Worm (Caenorhabditis elegans) whole organism, L2 larva: Measurements from ENCODE around the gene K08F9.4.
A peak's percentile ranks its signal among the peaks of the same experiment; 100 is the strongest.
"Not testable (repeated sequence)": the region's sequence is repeated elsewhere in the genome, so short reads cannot be mapped to it uniquely, and the experiment has no call there.

Experiments
- C34F6.9 ChIP-seq: fragments of 150-350 bp; optimal IDR thresholded peaks from 2 replicates; lab custom pipeline; 2014; ENCODE audit warnings: missing biosample characterization, missing genetic modification characterization
- F13H6.1 ChIP-seq: sonication (generic microtip); optimal IDR thresholded peaks from 2 replicates; lab custom pipeline; 2016; ENCODE audit warnings: missing genetic modification characterization, missing compliant biosample characterization
- R02D3.7 ChIP-seq: fragments of 150-350 bp; optimal IDR thresholded peaks from 2 replicates; lab custom pipeline; 2014; ENCODE audit warnings: missing biosample characterization, missing genetic modification characterization
- Y55F3AM.14 ChIP-seq: fragments of 200-800 bp; sonication (Bioruptor generic); optimal IDR thresholded peaks from 2 replicates; lab custom pipeline; 2018; ENCODE audit warnings: mild to moderate bottlenecking, missing genetic modification characterization, missing compliant biosample characterization
- ZK546.5 ChIP-seq: sonication (generic microtip); optimal IDR thresholded peaks from 2 replicates; lab custom pipeline; 2017; ENCODE audit warnings: missing biosample characterization, missing genetic modification characterization
- aly-2 ChIP-seq: fragments of 150-350 bp; optimal IDR thresholded peaks from 2 replicates; lab custom pipeline; 2014; ENCODE audit warnings: missing biosample characterization, missing genetic modification characterization
- ama-1 ChIP-seq: fragments of 150-350 bp; optimal IDR thresholded peaks from 2 replicates; lab custom pipeline; 2018; ENCODE audit warnings: inconsistent platforms
- blmp-1 ChIP-seq: sonication (generic microtip); optimal IDR thresholded peaks from 2 replicates; lab custom pipeline; 2017; ENCODE audit warnings: missing genetic modification characterization, mild to moderate bottlenecking, missing compliant biosample characterization, antibody characterized with exemption, moderate library complexity; ENCODE audit not compliant: insufficient read depth
- ceh-82 ChIP-seq: fragments of 150-350 bp; optimal IDR thresholded peaks from 2 replicates; lab custom pipeline; 2014; ENCODE audit warnings: missing biosample characterization, missing genetic modification characterization
- crh-2 ChIP-seq: sonication (generic microtip); optimal IDR thresholded peaks from 2 replicates; lab custom pipeline; 2017; ENCODE audit warnings: missing biosample characterization, missing genetic modification characterization
- egl-27 ChIP-seq: sonication (generic microtip); optimal IDR thresholded peaks from 3 replicates; lab custom pipeline; 2017; ENCODE audit warnings: missing biosample characterization, missing genetic modification reagents, missing genetic modification characterization
- elt-3 ChIP-seq: sonication (generic microtip); optimal IDR thresholded peaks from 2 replicates; lab custom pipeline; 2017; ENCODE audit warnings: missing biosample characterization, missing genetic modification characterization
- fos-1 ChIP-seq: fragments of 150-350 bp; optimal IDR thresholded peaks from 2 replicates; lab custom pipeline; 2014; ENCODE audit warnings: missing biosample characterization, missing genetic modification characterization
- lin-11 ChIP-seq: fragments of 150-350 bp; sonication (generic microtip); optimal IDR thresholded peaks from 2 replicates; lab custom pipeline; 2014; ENCODE audit warnings: missing biosample characterization, missing genetic modification characterization, inconsistent platforms, mixed read lengths
- lin-13 ChIP-seq: fragments of 150-350 bp; optimal IDR thresholded peaks from 2 replicates; lab custom pipeline; 2014; ENCODE audit warnings: missing biosample characterization, missing genetic modification reagents, missing genetic modification characterization
- lin-39 ChIP-seq: fragments of 150-350 bp; optimal IDR thresholded peaks from 2 replicates; lab custom pipeline; 2014; ENCODE audit warnings: missing biosample characterization, missing genetic modification reagents, missing genetic modification characterization
- lsy-2 ChIP-seq, 2 experiments: fragments of 150-350 bp in 1 of 2; sonication (generic microtip) in 1 of 2; optimal IDR thresholded peaks; 2 replicates each; lab custom pipeline; 2014 to 2017; ENCODE audit warnings: missing biosample characterization in 2 of 2, missing genetic modification characterization in 2 of 2
- mab-5 ChIP-seq: fragments of 150-350 bp; optimal IDR thresholded peaks from 2 replicates; lab custom pipeline; 2014; ENCODE audit warnings: missing biosample characterization, missing genetic modification characterization
- mbf-1 ChIP-seq: sonication (generic microtip); optimal IDR thresholded peaks from 2 replicates; lab custom pipeline; 2017; ENCODE audit warnings: missing biosample characterization, missing genetic modification characterization
- nhr-10 ChIP-seq: sonication (generic microtip); optimal IDR thresholded peaks from 2 replicates; lab custom pipeline; 2017; ENCODE audit warnings: missing biosample characterization, missing genetic modification characterization
- nhr-11 ChIP-seq: fragments of 150-350 bp; optimal IDR thresholded peaks from 2 replicates; lab custom pipeline; 2014; ENCODE audit warnings: missing biosample characterization, missing genetic modification characterization
- nhr-12 ChIP-seq: fragments of 150-350 bp; optimal IDR thresholded peaks from 2 replicates; lab custom pipeline; 2014; ENCODE audit warnings: missing biosample characterization, missing genetic modification characterization
- nhr-129 ChIP-seq: fragments of 150-350 bp; optimal IDR thresholded peaks from 2 replicates; lab custom pipeline; 2014; ENCODE audit warnings: missing biosample characterization, missing genetic modification characterization
- nhr-237 ChIP-seq: fragments of 150-350 bp; optimal IDR thresholded peaks from 2 replicates; lab custom pipeline; 2014; ENCODE audit warnings: missing biosample characterization, missing genetic modification characterization
- nhr-25 ChIP-seq: fragments of 150-350 bp; sonication (generic microtip); optimal IDR thresholded peaks from 3 replicates; lab custom pipeline; 2014; ENCODE audit warnings: missing biosample characterization, missing genetic modification characterization
- nhr-6 ChIP-seq: fragments of 150-350 bp; optimal IDR thresholded peaks from 2 replicates; lab custom pipeline; 2014; ENCODE audit warnings: missing biosample characterization, missing genetic modification characterization
- sem-4 ChIP-seq: fragments of 150-350 bp; optimal IDR thresholded peaks from 2 replicates; lab custom pipeline; 2014; ENCODE audit warnings: missing biosample characterization, missing genetic modification reagents, missing genetic modification characterization
- skn-1 ChIP-seq: sonication (generic microtip); optimal IDR thresholded peaks from 2 replicates; lab custom pipeline; 2017; ENCODE audit warnings: missing biosample characterization, missing genetic modification characterization
- sma-9 ChIP-seq, 2 experiments: fragments of 150-350 bp in 1 of 2; sonication (generic microtip) in 1 of 2; optimal IDR thresholded peaks; 2 replicates each; lab custom pipeline; 2014 to 2016; ENCODE audit warnings: missing genetic modification characterization in 2 of 2, mild to moderate bottlenecking in 1 of 2, missing biosample characterization in 1 of 2, missing compliant biosample characterization in 1 of 2, missing genetic modification reagents in 1 of 2, moderate library complexity in 1 of 2
- snpc-4 ChIP-seq: fragments of 150-350 bp; optimal IDR thresholded peaks from 2 replicates; lab custom pipeline; 2014; ENCODE audit warnings: missing biosample characterization, missing genetic modification characterization
- unc-55 ChIP-seq: fragments of 150-350 bp; sonication (generic microtip); optimal IDR thresholded peaks from 3 replicates; lab custom pipeline; 2014; ENCODE audit warnings: missing biosample characterization, missing genetic modification reagents, missing genetic modification characterization
- zag-1 ChIP-seq: fragments of 150-350 bp; optimal IDR thresholded peaks from 2 replicates; lab custom pipeline; 2014; ENCODE audit warnings: missing biosample characterization, missing genetic modification characterization
- ztf-1 ChIP-seq: fragments of 200-800 bp; sonication (Bioruptor generic); conservative IDR thresholded peaks from 2 replicates; pipeline ENCODE4 v1.3.6; 2022; ENCODE audit warnings: missing genetic modification characterization, missing compliant biosample characterization
- ztf-11 ChIP-seq: sonication (generic microtip); optimal IDR thresholded peaks from 2 replicates; lab custom pipeline; 2017; ENCODE audit warnings: missing biosample characterization, missing genetic modification characterization

K08F9.4 gene

DNA sequence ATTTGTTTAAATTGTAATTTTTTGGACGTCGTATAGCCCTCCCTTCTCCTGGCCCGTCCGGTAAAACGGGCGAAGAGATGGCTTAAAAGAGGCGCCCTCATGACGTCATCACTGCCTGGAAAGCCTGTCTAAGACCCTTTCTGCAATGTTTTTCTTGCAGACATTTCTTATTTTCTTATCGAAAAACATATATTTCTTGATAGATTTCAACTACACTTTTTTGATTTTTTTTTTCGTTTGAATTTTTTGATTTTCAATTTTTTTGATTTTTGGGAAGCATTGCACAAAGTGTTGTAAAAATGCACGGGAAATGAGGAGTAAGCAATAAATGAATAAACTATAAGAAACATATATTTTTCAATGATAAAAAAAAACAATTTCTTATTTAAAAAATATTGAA, 29.8 kb upstream of the K08F9.4 start, which contains the start of gene T01G5.6:
TSS of gene T01G5.6 (minus strand) at position 101 of the 400 bp plus-strand sequence.
- TF ChIP-seq lin-11 (tag; lab: Kevin White, UChicago) (no peak), ztf-11 (no peak), lsy-2 (tag; optimal IDR thresholded peaks at IDR 0.05; lab: Kevin White, UChicago) (no peak)
- TF ChIP-seq, all 48 proteins: peak for 0

DNA sequence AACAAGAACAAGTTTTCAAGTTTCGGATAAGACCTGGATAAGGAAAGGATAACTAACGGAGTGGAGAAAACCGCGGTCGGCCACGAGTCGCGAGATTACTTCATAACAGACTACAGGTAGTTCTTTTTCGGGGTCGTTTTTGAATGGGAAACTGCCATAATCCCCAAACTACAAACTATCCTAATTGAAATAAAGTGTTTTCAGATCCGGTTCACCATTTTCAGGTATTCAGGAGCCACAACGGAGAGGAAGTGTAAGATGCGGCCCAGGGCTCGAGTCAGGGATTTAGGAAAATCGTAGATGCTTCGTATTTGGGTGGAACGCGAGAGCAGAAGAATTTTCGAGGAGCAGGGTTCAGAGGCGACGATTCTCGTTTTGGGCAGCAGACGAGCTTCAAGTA, 27.9 kb upstream of the K08F9.4 start, which contains the start of gene T01G5.8:
TSS of gene T01G5.8 (plus strand) at position 301 of the 400 bp plus-strand sequence.
- TF ChIP-seq ama-1; nhr-6 (tag; lab: Kevin White, UChicago); mbf-1: not testable (repeated sequence)

DNA sequence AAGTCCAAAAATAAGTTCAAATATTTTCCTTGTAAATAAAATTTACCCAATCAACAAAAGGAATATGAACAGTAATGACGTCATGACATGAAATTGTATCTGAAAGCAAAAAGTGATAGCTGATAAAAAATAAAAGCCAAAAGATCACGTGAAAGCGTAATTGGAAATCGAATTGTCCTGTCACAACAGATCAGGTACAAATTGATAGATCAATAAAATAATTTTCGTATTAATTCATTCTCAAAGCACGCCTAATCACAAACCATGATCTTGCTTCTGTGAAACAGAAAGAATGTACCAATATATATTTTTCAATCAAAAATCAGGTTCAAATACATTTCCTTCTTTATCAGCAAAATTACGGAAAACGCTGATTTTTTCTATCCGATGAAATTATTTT, 24.3 kb upstream of the K08F9.4 start, which contains the start of gene flor-1:
TSS of gene flor-1 (minus strand) at position 101 of the 400 bp plus-strand sequence.
- no peak for TF ChIP-seq nhr-129
- TF ChIP-seq sem-4: no peak
- no peak for TF ChIP-seq mbf-1
- TF ChIP-seq nhr-12 (tag; lab: Kevin White, UChicago): no peak
- TF ChIP-seq nhr-10 (tag; lab: Kevin White, UChicago): no peak

DNA sequence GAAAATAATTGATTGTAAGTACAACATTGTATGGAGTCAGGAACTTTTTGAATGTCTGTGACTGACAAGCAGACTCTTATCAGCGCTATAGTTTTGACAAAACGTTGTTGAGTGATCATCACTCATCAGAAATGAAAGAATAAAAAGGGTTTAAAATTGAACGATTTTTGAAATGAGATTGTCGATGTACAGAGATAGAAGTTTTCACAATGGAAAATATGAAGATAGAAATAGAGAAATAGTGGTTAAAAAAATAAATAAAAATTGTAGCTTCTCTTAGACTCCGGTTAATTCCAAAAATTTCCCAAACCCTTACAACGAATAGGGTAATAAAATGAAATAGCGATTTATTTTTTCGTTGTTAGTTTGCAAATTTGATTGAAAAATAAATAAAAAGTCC, 18.7 kb upstream of the K08F9.4 start, which contains the start of gene ugt-30:
TSS of gene ugt-30 (minus strand) at position 101 of the 400 bp plus-strand sequence.
- not testable (repeated sequence) for TF ChIP-seq ZK546.5 (tag; lab: Kevin White, UChicago); nhr-25; mbf-1

- no peak for TF ChIP-seq blmp-1 (tag; lab: Kevin White, UChicago)
- TF ChIP-seq nhr-11 (tag; lab: Kevin White, UChicago): no peak
- no peak for TF ChIP-seq fos-1 (tag; lab: Kevin White, UChicago)
- no peak for TF ChIP-seq Y55F3AM.14 (GFP tag; lab: Kevin White, UChicago)
- TF ChIP-seq lin-13 (GFP tag; lab: Kevin White, UChicago): no peak
- no peak for TF ChIP-seq skn-1 (tag; lab: Kevin White, UChicago)
- no peak for TF ChIP-seq nhr-12 (tag; lab: Kevin White, UChicago)
- no peak for TF ChIP-seq C34F6.9 (tag; lab: Kevin White, UChicago)
Observed at ce11 chrV:15127413-15127812, 16.4 kb upstream of the K08F9.4 start, which contains the start of gene srj-27. TSS of gene srj-27 (minus strand) at chrV:15127513.

DNA sequence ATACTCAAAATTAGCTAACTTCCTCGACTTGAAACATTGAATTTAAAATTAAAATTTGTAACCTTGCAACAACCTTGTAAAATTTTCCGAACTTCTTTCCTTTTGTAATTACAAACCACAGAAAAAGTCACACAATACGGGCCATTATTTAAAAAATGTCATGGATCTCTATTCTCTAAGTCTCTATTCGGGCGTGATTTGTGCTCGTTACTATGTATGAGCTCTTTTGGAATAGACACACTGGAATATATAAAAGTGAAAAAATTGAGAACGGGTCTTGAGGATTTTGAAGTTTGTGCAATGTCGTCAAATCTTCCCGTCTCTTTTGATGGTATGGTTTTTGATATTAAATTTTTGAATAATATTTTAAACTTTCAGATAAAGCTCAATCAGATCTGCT, 15.9 kb upstream of the K08F9.4 start, which contains the start of gene srr-7:
TSS of gene srr-7 (plus strand) at position 301 of the 400 bp plus-strand sequence.
- TF ChIP-seq sem-4 (no peak), zag-1 (tag; lab: Kevin White, UChicago) (no peak)
- TF ChIP-seq, all 48 proteins: peak for 0

ce11 chrV:15132423-15132822, 11.4 kb upstream of the K08F9.4 start, which contains the start of gene str-171:
TSS of gene str-171 (minus strand) at chrV:15132523.
- no peak for TF ChIP-seq aly-2 (tag; lab: Kevin White, UChicago)
- TF ChIP-seq, all 48 proteins: peak for 0

DNA sequence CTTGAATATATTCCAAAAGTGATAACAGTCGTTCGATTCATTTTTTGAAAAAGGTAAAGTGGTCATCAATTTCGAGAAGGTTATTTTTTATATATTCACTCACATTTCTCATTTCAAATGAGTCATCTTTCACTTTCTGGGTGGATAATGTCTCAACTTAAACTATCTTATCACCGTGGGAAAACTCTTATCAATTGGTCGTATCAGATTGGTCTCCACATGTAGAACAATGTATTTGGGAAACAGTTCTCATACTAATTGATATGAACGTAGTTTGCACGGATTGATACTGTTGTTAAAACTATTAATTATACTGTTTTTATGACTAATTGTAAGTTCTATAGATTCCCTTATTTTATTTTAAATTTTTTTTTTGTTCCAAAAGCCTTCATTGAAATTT, 10.0 kb upstream of the K08F9.4 start:
- TF ChIP-seq fos-1 (tag; lab: Kevin White, UChicago) (peak; percentile 85), ZK546.5 (tag; lab: Kevin White, UChicago) (no peak), lin-39 (tag; lab: Kevin White, UChicago) (no peak)
- TF ChIP-seq, all 48 proteins: peak for 1

- TF ChIP-seq mab-5 (tag; lab: Kevin White, UChicago): no peak
- TF ChIP-seq blmp-1 (tag; lab: Kevin White, UChicago): peak; percentile 72
- peak; percentile 3 for TF ChIP-seq sem-4
- TF ChIP-seq snpc-4 (tag; lab: Kevin White, UChicago): peak; percentile 68
- no peak for TF ChIP-seq nhr-237
- peak; percentile 86 for TF ChIP-seq nhr-129
- no peak for TF ChIP-seq ztf-11
- TF ChIP-seq sma-9 (GFP tag; optimal IDR thresholded peaks at IDR 0.05; lab: Kevin White, UChicago): peak; percentile 79
- no peak for TF ChIP-seq sma-9 (tag; optimal IDR thresholded peaks at IDR 0.05; lab: Kevin White, UChicago)
- TF ChIP-seq elt-3 (tag; lab: Kevin White, UChicago): no peak
- TF ChIP-seq nhr-25: no peak
- no peak for TF ChIP-seq ztf-1
- TF ChIP-seq crh-2: peak; percentile 79
- no peak for TF ChIP-seq nhr-6 (tag; lab: Kevin White, UChicago)
- TF ChIP-seq Y55F3AM.14 (GFP tag; lab: Kevin White, UChicago): no peak
- TF ChIP-seq unc-55 (GFP tag; lab: Kevin White, UChicago): peak; percentile 97
- TF ChIP-seq F13H6.1 (tag; lab: Kevin White, UChicago): peak; percentile 56
- TF ChIP-seq skn-1 (tag; lab: Kevin White, UChicago): no peak
- TF ChIP-seq R02D3.7 (tag; lab: Kevin White, UChicago): no peak
- TF ChIP-seq C34F6.9 (tag; lab: Kevin White, UChicago): peak; percentile 90
- peak; percentile 21 for TF ChIP-seq egl-27
- peak; percentile 83 for TF ChIP-seq lin-13 (GFP tag; lab: Kevin White, UChicago)
- TF ChIP-seq ceh-82 (tag; lab: Kevin White, UChicago): peak; percentile 52
Observed at ce11 chrV:15136772-15137171, 7.0 kb upstream of the K08F9.4 start, which contains the start of gene aipl-1. TSS of gene aipl-1 (minus strand) at chrV:15136801.
